Worm (Caenorhabditis elegans): ENCODE results near the gene scc-1.

Gene scc-1

DNA sequence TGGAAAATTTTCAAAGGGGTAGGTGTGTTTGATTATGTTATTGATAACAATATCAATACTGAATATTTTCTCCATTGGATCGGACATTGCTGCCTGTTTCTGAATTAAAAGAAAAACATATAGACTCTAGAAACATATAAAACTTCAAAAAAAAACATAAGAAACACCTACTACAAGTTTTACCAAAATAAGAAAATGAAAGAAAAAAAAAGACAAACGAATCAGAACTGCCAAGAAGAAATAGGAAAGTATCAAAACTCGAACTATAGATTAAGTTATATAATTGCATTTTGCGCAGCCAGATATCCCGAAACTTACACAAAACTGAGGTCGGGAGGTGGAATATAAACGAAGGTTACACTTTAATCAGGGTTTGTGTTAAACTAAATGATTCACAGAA lies 33.2 kb upstream of the scc-1 start, which contains the start of gene T05A7.11:
Gene T05A7.11 (minus strand): TSS at position 101 of the 400 bp plus-strand sequence.
- TF ChIP-seq B0310.2 (tag; optimal IDR thresholded peaks at IDR 0.05) = no peak
- no peak for TF ChIP-seq scrt-1 (GFP tag; IDR thresholded peaks at IDR 0.05)
- no peak for TF ChIP-seq ama-1 (optimal IDR thresholded peaks at IDR 0.05)
- TF ChIP-seq flt-1 (GFP tag; IDR thresholded peaks at IDR 0.05) = no peak
- TF ChIP-seq ets-7 (tag; optimal IDR thresholded peaks at IDR 0.05) = no peak
- no peak for TF ChIP-seq sea-1 (GFP tag; conservative IDR thresholded peaks at IDR 0.05)
- no peak for TF ChIP-seq hmbx-1 (tag; optimal IDR thresholded peaks at IDR 0.05)
- no peak for TF ChIP-seq pes-1 (GFP tag; IDR thresholded peaks at IDR 0.05)
- no peak for TF ChIP-seq tbx-11 (GFP tag; IDR thresholded peaks at IDR 0.05)
- TF ChIP-seq aly-1 (tag; optimal IDR thresholded peaks at IDR 0.05) = no peak
- TF ChIP-seq F13C5.2 (tag; optimal IDR thresholded peaks at IDR 0.05) = no peak
- no peak for TF ChIP-seq ceh-36 (tag; optimal IDR thresholded peaks at IDR 0.05)
- TF ChIP-seq hmg-4 (GFP tag; optimal IDR thresholded peaks at IDR 0.05) = no peak
- TF ChIP-seq tbx-37 (GFP tag; conservative IDR thresholded peaks at IDR 0.05) = no peak
- TF ChIP-seq hnd-1 (tag; optimal IDR thresholded peaks at IDR 0.05) = no peak
- TF ChIP-seq ceh-13 (GFP tag; optimal IDR thresholded peaks at IDR 0.05) = no peak
- TF ChIP-seq tra-4 (tag; optimal IDR thresholded peaks at IDR 0.05) = no peak

- no peak for TF ChIP-seq B0310.2 (tag; optimal IDR thresholded peaks at IDR 0.05)
- no peak for TF ChIP-seq pes-1 (GFP tag; IDR thresholded peaks at IDR 0.05)
- no peak for TF ChIP-seq tbx-11 (GFP tag; IDR thresholded peaks at IDR 0.05)
Measured at ce11 chrII:4667572-4667971, 30.9 kb upstream of the scc-1 start, which contains the start of gene fut-5. Gene fut-5 (minus strand): TSS chrII:4667672.

ce11 chrII:4671692-4672091 lies 26.8 kb upstream of the scc-1 start, which contains the start of gene T05A7.6:
Gene T05A7.6 (minus strand): TSS chrII:4671792.
- TF ChIP-seq ceh-13 (GFP tag; optimal IDR thresholded peaks at IDR 0.05) = no peak
- no peak for TF ChIP-seq F13C5.2 (tag; optimal IDR thresholded peaks at IDR 0.05)
- no peak for TF ChIP-seq flt-1 (GFP tag; IDR thresholded peaks at IDR 0.05)
- no peak for TF ChIP-seq ets-7 (tag; optimal IDR thresholded peaks at IDR 0.05)
- no peak for TF ChIP-seq tbx-37 (GFP tag; conservative IDR thresholded peaks at IDR 0.05)
- no peak for TF ChIP-seq sea-1 (GFP tag; conservative IDR thresholded peaks at IDR 0.05)
- no peak for TF ChIP-seq tbx-11 (GFP tag; IDR thresholded peaks at IDR 0.05)
- TF ChIP-seq scrt-1 (GFP tag; IDR thresholded peaks at IDR 0.05) = no peak
- TF ChIP-seq pes-1 (GFP tag; IDR thresholded peaks at IDR 0.05) = no peak
- no peak for TF ChIP-seq hnd-1 (tag; optimal IDR thresholded peaks at IDR 0.05)
- no peak for TF ChIP-seq ama-1 (optimal IDR thresholded peaks at IDR 0.05)
- TF ChIP-seq B0310.2 (tag; optimal IDR thresholded peaks at IDR 0.05) = no peak
- TF ChIP-seq hmg-4 (GFP tag; optimal IDR thresholded peaks at IDR 0.05) = no peak
- TF ChIP-seq ceh-36 (tag; optimal IDR thresholded peaks at IDR 0.05) = no peak
- no peak for TF ChIP-seq aly-1 (tag; optimal IDR thresholded peaks at IDR 0.05)
- TF ChIP-seq tra-4 (tag; optimal IDR thresholded peaks at IDR 0.05) = no peak
- no peak for TF ChIP-seq hmbx-1 (tag; optimal IDR thresholded peaks at IDR 0.05)

DNA sequence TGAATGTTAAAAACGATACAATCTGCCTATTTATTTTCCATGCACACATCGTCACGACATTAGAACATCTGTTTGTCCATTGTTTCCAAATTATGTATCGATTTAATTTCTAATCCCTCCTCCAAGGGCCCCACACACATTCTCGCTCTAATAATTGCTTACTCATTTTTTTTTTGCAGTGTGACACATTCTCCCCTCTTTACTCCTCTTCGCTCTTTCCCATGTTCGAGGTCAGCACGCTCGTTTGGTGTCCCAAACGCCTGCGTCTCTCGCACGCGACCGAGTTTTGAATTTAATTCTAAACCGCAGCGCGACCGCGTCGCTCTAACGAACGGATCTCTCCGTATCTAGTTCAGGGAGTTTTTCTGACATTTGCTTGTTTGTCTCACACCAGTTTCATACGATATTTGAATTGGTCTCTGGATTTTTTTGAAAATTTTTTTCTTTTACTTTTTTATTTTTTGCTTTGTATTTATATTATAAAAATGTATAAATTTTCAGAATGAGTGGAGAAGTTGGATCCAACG lies 25.9 kb upstream of the scc-1 start, which contains the start of the genes clec-140 and hmg-11:
Gene clec-140 (plus strand): TSS at position 477 of the 527 bp plus-strand sequence.
Gene hmg-11 (plus strand): TSS at position 502 of the 527 bp plus-strand sequence.
- TF ChIP-seq aly-1 (tag; optimal IDR thresholded peaks at IDR 0.05) (no peak), hmg-4 (GFP tag; optimal IDR thresholded peaks at IDR 0.05) (peak; percentile 25), F13C5.2 (tag; optimal IDR thresholded peaks at IDR 0.05) (peak; percentile 49)

DNA sequence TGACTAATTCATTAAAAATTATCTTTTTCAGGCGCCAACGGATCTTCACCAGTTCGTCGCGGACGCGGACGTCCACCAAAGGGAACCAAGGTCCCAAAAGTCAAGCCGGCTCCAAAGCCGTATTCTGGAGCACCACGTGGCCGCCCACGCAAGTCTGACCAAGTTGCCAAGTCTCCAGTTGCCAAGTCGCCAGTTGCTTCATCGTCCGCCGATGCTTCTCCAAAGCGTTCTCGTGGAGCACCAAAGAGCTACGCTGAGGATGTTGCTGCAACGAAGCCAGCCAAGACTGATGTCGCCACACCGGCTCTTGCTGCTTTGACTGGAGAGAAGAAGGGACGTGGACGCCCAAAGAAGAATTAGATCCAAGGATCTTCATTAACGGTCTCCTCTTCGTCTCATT lies 25.3 kb upstream of the scc-1 start:
- TF ChIP-seq tbx-37 (GFP tag; conservative IDR thresholded peaks at IDR 0.05) (no peak), scrt-1 (GFP tag; IDR thresholded peaks at IDR 0.05) (no peak), ceh-13 (GFP tag; optimal IDR thresholded peaks at IDR 0.05) (no peak), hmg-4 (GFP tag; optimal IDR thresholded peaks at IDR 0.05) (no peak), flt-1 (GFP tag; IDR thresholded peaks at IDR 0.05) (no peak), ets-7 (tag; optimal IDR thresholded peaks at IDR 0.05) (no peak), hnd-1 (tag; optimal IDR thresholded peaks at IDR 0.05) (no peak), sea-1 (GFP tag; conservative IDR thresholded peaks at IDR 0.05) (no peak), pes-1 (GFP tag; IDR thresholded peaks at IDR 0.05) (no peak), aly-1 (tag; optimal IDR thresholded peaks at IDR 0.05) (no peak), tra-4 (tag; optimal IDR thresholded peaks at IDR 0.05) (no peak), hmbx-1 (tag; optimal IDR thresholded peaks at IDR 0.05) (no peak), F13C5.2 (tag; optimal IDR thresholded peaks at IDR 0.05) (no peak)

DNA sequence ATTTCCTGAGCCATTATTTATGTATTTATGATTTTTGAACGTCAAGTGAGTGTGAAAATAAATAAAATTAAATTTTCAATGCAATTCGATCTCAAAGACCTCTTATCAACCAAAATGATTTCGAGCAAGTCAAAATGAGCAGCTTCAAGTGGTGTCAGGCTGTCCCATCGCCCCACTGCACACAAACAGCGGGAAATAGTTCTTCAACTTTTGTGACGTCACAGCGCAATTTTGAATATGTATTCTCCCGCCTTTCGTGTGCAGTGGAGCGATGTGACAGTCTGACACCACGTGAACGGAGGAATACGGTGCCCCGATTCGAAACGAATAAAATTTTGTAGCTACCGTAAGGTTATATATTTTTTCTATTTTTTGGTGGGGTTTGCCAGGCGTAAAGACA lies 24.9 kb upstream of the scc-1 start:
- no peak for TF ChIP-seq pes-1 (GFP tag; IDR thresholded peaks at IDR 0.05)

ce11 chrII:4674188-4674587 lies 24.3 kb upstream of the scc-1 start:
- no peak for TF ChIP-seq F13C5.2 (tag; optimal IDR thresholded peaks at IDR 0.05)
- TF ChIP-seq hmbx-1 (tag; optimal IDR thresholded peaks at IDR 0.05) = no peak
- no peak for TF ChIP-seq ets-7 (tag; optimal IDR thresholded peaks at IDR 0.05)
- no peak for TF ChIP-seq ama-1 (optimal IDR thresholded peaks at IDR 0.05)
- TF ChIP-seq tra-4 (tag; optimal IDR thresholded peaks at IDR 0.05) = no peak
- no peak for TF ChIP-seq hnd-1 (tag; optimal IDR thresholded peaks at IDR 0.05)
- no peak for TF ChIP-seq aly-1 (tag; optimal IDR thresholded peaks at IDR 0.05)
- no peak for TF ChIP-seq tbx-37 (GFP tag; conservative IDR thresholded peaks at IDR 0.05)
- no peak for TF ChIP-seq sea-1 (GFP tag; conservative IDR thresholded peaks at IDR 0.05)
- TF ChIP-seq ceh-36 (tag; optimal IDR thresholded peaks at IDR 0.05) = no peak
- TF ChIP-seq flt-1 (GFP tag; IDR thresholded peaks at IDR 0.05) = no peak
- no peak for TF ChIP-seq scrt-1 (GFP tag; IDR thresholded peaks at IDR 0.05)
- no peak for TF ChIP-seq pes-1 (GFP tag; IDR thresholded peaks at IDR 0.05)
- no peak for TF ChIP-seq ceh-13 (GFP tag; optimal IDR thresholded peaks at IDR 0.05)
- no peak for TF ChIP-seq tbx-11 (GFP tag; IDR thresholded peaks at IDR 0.05)

DNA sequence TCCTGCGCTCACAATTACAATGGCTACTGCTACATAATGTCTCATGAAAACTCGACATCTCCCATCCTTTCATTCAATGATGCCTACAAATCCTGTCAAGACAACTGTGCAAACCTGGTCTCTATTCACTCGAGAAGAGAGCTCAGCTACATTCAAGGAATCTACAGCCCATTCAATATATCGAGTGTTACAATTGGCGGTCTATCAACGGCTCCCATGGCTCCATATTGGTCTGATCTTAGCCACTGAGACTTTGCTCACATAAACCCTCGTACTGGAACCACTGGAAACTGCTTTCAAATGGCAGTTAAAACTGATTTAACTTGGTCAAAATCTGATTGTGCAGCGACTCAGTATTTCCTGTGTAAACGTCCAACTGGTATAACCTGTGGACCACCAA lies 23.0 kb upstream of the scc-1 start, which contains the start of gene T05A7.3:
Gene T05A7.3 (plus strand): TSS at position 301 of the 400 bp plus-strand sequence.
- TF ChIP-seq scrt-1 (GFP tag; IDR thresholded peaks at IDR 0.05) (no peak), hmbx-1 (tag; optimal IDR thresholded peaks at IDR 0.05) (no peak), B0310.2 (tag; optimal IDR thresholded peaks at IDR 0.05) (no peak), ets-7 (tag; optimal IDR thresholded peaks at IDR 0.05) (no peak), hnd-1 (tag; optimal IDR thresholded peaks at IDR 0.05) (no peak), tra-4 (tag; optimal IDR thresholded peaks at IDR 0.05) (no peak), hmg-4 (GFP tag; optimal IDR thresholded peaks at IDR 0.05) (no peak), tbx-37 (GFP tag; conservative IDR thresholded peaks at IDR 0.05) (no peak), tbx-11 (GFP tag; IDR thresholded peaks at IDR 0.05) (no peak), sea-1 (GFP tag; conservative IDR thresholded peaks at IDR 0.05) (no peak), F13C5.2 (tag; optimal IDR thresholded peaks at IDR 0.05) (no peak), flt-1 (GFP tag; IDR thresholded peaks at IDR 0.05) (no peak), ama-1 (optimal IDR thresholded peaks at IDR 0.05) (no peak), ceh-36 (tag; optimal IDR thresholded peaks at IDR 0.05) (no peak), ceh-13 (GFP tag; optimal IDR thresholded peaks at IDR 0.05) (no peak), aly-1 (tag; optimal IDR thresholded peaks at IDR 0.05) (no peak), pes-1 (GFP tag; IDR thresholded peaks at IDR 0.05) (no peak)

All from whole organism, early embryonic.